Worm (Caenorhabditis elegans) whole organism, midembryonic: ENCODE results near the gene srv-32.

Source experiments
- flt-1 ChIP-seq: fragments of 200-800 bp; sonication (Bioruptor generic); IDR thresholded peaks from 2 replicates; pipeline ENCODE4 v1.3.6; 2022; ENCODE audit warnings: missing genetic modification characterization, missing compliant biosample characterization
- ztf-29 ChIP-seq: fragments of 200-800 bp; sonication (Bioruptor generic); IDR thresholded peaks from 2 replicates; pipeline ENCODE4 v1.3.6; 2022; ENCODE audit warnings: missing genetic modification reagents, missing genetic modification characterization, missing compliant biosample characterization

ce11 chrIV:6294081-6294480 is 12.0 kb upstream of the srv-32 start, which contains the start of gene hil-2:
- TF ChIP-seq flt-1 (GFP tag; lab: Robert Waterston, UW), result peak; percentile 75; the same call in 1 of the 2 replicates
- no peak for TF ChIP-seq ztf-29 (GFP tag; lab: Robert Waterston, UW)
